Worm (Caenorhabditis elegans) whole organism, L3 larva: ENCODE data around the gene Y39B6A.33.

Experiments
- ama-1 ChIP-seq: fragments of 150-350 bp; optimal IDR thresholded peaks from 2 replicates; lab custom pipeline; 2018
- ceh-82 ChIP-seq: fragments of 150-350 bp; optimal IDR thresholded peaks from 2 replicates; lab custom pipeline; 2014; ENCODE audit warnings: missing biosample characterization, missing genetic modification characterization
- egl-5 ChIP-seq: fragments of 150-350 bp; optimal IDR thresholded peaks from 2 replicates; lab custom pipeline; 2017; ENCODE audit warnings: missing biosample characterization, missing genetic modification reagents, missing genetic modification characterization, inconsistent platforms
- elt-1 ChIP-seq: fragments of 150-350 bp; optimal IDR thresholded peaks from 2 replicates; lab custom pipeline; 2014; ENCODE audit warnings: missing biosample characterization, missing genetic modification characterization
- jun-1 ChIP-seq: fragments of 150-350 bp; optimal IDR thresholded peaks from 2 replicates; lab custom pipeline; 2014; ENCODE audit warnings: missing biosample characterization, missing genetic modification reagents, missing genetic modification characterization
- nhr-11 ChIP-seq: fragments of 150-350 bp; optimal IDR thresholded peaks from 2 replicates; lab custom pipeline; 2014; ENCODE audit warnings: missing biosample characterization, missing genetic modification characterization
- nhr-76 ChIP-seq: fragments of 150-350 bp; sonication (generic microtip); optimal IDR thresholded peaks from 5 replicates; lab custom pipeline; 2014; ENCODE audit warnings: missing biosample characterization, missing genetic modification characterization
- unc-62 ChIP-seq: fragments of 150-350 bp; sonication (generic microtip); optimal IDR thresholded peaks from 4 replicates; lab custom pipeline; 2014; ENCODE audit warnings: missing biosample characterization, missing genetic modification reagents, missing genetic modification characterization
- ztf-4 ChIP-seq: fragments of 150-350 bp; optimal IDR thresholded peaks from 2 replicates; lab custom pipeline; 2014; ENCODE audit warnings: missing biosample characterization, missing genetic modification characterization

DNA sequence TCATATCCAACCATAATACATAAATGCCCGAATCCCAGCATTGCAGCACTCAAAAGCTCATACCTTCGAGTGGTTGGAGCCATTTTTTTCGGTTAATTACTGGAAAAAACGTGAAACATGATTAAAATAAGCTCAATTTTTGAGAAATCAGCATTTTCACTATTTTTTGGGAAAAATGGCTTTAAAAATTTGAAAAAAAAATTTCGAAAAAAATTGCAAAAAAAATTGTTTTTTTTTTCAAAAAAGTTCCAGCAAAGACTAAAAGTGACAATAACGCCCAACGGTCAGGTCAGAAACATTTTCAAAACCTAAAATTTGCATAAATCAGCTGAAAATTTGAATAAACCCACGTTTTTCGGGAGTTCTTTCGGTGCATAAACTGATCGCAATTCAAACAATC, 22.9 kb downstream of the Y39B6A.33 start, which contains the start of gene Y39B6A.29:
- TF ChIP-seq jun-1 (tag; lab: Kevin White, UChicago) (no peak), unc-62 (GFP tag; lab: Kevin White, UChicago) (no peak), nhr-11 (tag; lab: Kevin White, UChicago) (no peak), ama-1 (no peak), ztf-4 (tag; lab: Kevin White, UChicago) (no peak), nhr-76 (tag; lab: Kevin White, UChicago) (no peak), ceh-82 (no peak), egl-5 (tag; lab: Kevin White, UChicago) (no peak), elt-1 (tag; lab: Kevin White, UChicago) (no peak)
